Worm (Caenorhabditis elegans): ENCODE data around the gene mbk-1.
A peak's percentile ranks its signal among the peaks of the same experiment; 100 is the strongest.

The mbk-1 gene

ce11 chrX:14861752-14862151, 37.4 kb upstream of the mbk-1 start, which contains the start of gene dmd-4:
TSS of gene dmd-4 (minus strand) at chrX:14861852.
- TF ChIP-seq hlh-30 (tag; optimal IDR thresholded peaks at IDR 0.05; ENCODE audit: insufficient read depth) = no peak
- peak; percentile 82 for TF ChIP-seq dmd-4 (tag; optimal IDR thresholded peaks at IDR 0.05; ENCODE audit: borderline replicate concordance)
- no peak for TF ChIP-seq ceh-14 (tag; optimal IDR thresholded peaks at IDR 0.05)

ce11 chrX:14853712-14854217, 29.4 kb upstream of the mbk-1 start, which contains the start of the genes C27C12.1 and C27C12.4:
TSS of gene C27C12.1 (minus strand) at chrX:14853762.
TSS of gene C27C12.4 (plus strand) at chrX:14854086.
- peak; percentile 43 for TF ChIP-seq dve-1 (tag; optimal IDR thresholded peaks at IDR 0.05)
- TF ChIP-seq C08G9.2 (tag; optimal IDR thresholded peaks at IDR 0.05) = peak; percentile 75
- TF ChIP-seq hlh-30 (tag; optimal IDR thresholded peaks at IDR 0.05; ENCODE audit: insufficient read depth) = peak; percentile 59
- TF ChIP-seq unc-55 (GFP tag; optimal IDR thresholded peaks at IDR 0.05) = peak; percentile 53
- peak; percentile 88 for TF ChIP-seq tbx-2 (tag; optimal IDR thresholded peaks at IDR 0.05)
- TF ChIP-seq lin-11 (tag; optimal IDR thresholded peaks at IDR 0.05) = no peak
- TF ChIP-seq hlh-8 (tag; optimal IDR thresholded peaks at IDR 0.05) = peak; percentile 40
- TF ChIP-seq pat-9 (tag; optimal IDR thresholded peaks at IDR 0.05) = no peak
- peak; percentile 85 for TF ChIP-seq ceh-2 (tag; optimal IDR thresholded peaks at IDR 0.05)
- TF ChIP-seq ceh-34 (tag; optimal IDR thresholded peaks at IDR 0.05) = peak; percentile 44
- TF ChIP-seq hlh-6 (tag; optimal IDR thresholded peaks at IDR 0.05) = peak; percentile 47
- TF ChIP-seq pros-1 (tag; optimal IDR thresholded peaks at IDR 0.05) = peak; percentile 64
- no peak for TF ChIP-seq ztf-16 (tag; optimal IDR thresholded peaks at IDR 0.05)
- TF ChIP-seq C38D4.7 (GFP tag; optimal IDR thresholded peaks at IDR 0.05) = no peak
- no peak for TF ChIP-seq madf-2 (tag; optimal IDR thresholded peaks at IDR 0.05)
- no peak for TF ChIP-seq Y22D7AL.16 (tag; optimal IDR thresholded peaks at IDR 0.05)
- TF ChIP-seq elt-2 (tag; optimal IDR thresholded peaks at IDR 0.05) = peak; percentile 53
- peak; percentile 81 for TF ChIP-seq ets-4 (tag; optimal IDR thresholded peaks at IDR 0.05)
- peak; percentile 39 for TF ChIP-seq ahr-1 (tag; optimal IDR thresholded peaks at IDR 0.05)
- TF ChIP-seq unc-86 (tag; optimal IDR thresholded peaks at IDR 0.05) = no peak
- TF ChIP-seq ceh-18 (tag; optimal IDR thresholded peaks at IDR 0.05) = peak; percentile 50
- peak; percentile 55 for TF ChIP-seq F13H6.1 (tag; optimal IDR thresholded peaks at IDR 0.05)
- TF ChIP-seq syd-9 (tag; optimal IDR thresholded peaks at IDR 0.05) = peak; percentile 30
- peak; percentile 56 for TF ChIP-seq rnt-1 (tag; optimal IDR thresholded peaks at IDR 0.05)
- TF ChIP-seq ceh-14 (tag; optimal IDR thresholded peaks at IDR 0.05) = peak; percentile 42
- no peak for TF ChIP-seq hlh-15 (tag; optimal IDR thresholded peaks at IDR 0.05)
- peak; percentile 15 for TF ChIP-seq tbx-7 (tag; optimal IDR thresholded peaks at IDR 0.05)
- peak; percentile 76 for TF ChIP-seq sdc-2 (tag; optimal IDR thresholded peaks at IDR 0.05)
- TF ChIP-seq fax-1 (tag; optimal IDR thresholded peaks at IDR 0.05) = peak; percentile 38
- TF ChIP-seq nfya-1 (tag; optimal IDR thresholded peaks at IDR 0.05) = peak; percentile 66
- TF ChIP-seq che-1 (tag; optimal IDR thresholded peaks at IDR 0.05) = no peak
- TF ChIP-seq ceh-24 (tag; optimal IDR thresholded peaks at IDR 0.05) = no peak
- TF ChIP-seq ref-2 (tag; optimal IDR thresholded peaks at IDR 0.05) = peak; percentile 82
- TF ChIP-seq ceh-22 (tag; optimal IDR thresholded peaks at IDR 0.05) = no peak
- TF ChIP-seq K02D7.2 (tag; optimal IDR thresholded peaks at IDR 0.05) = no peak
- peak; percentile 63 for TF ChIP-seq fkh-6 (tag; optimal IDR thresholded peaks at IDR 0.05)
- TF ChIP-seq ceh-48 (tag; optimal IDR thresholded peaks at IDR 0.05) = no peak
- peak; percentile 39 for TF ChIP-seq zip-5 (tag; optimal IDR thresholded peaks at IDR 0.05)
- TF ChIP-seq unc-42 (tag; optimal IDR thresholded peaks at IDR 0.05) = peak; percentile 90
- TF ChIP-seq pax-1 (tag; optimal IDR thresholded peaks at IDR 0.05) = peak; percentile 62
- peak; percentile 33 for TF ChIP-seq ceh-30 (tag; optimal IDR thresholded peaks at IDR 0.05)
- TF ChIP-seq ceh-31 (tag; optimal IDR thresholded peaks at IDR 0.05) = peak; percentile 89
